Fruit fly (Drosophila melanogaster) whole organism, prepupa: ENCODE results near the gene Osi23.

Source experiments
- CG11762 ChIP-seq: fragments of 200-800 bp; sonication (Bioruptor generic); optimal IDR thresholded peaks from 3 replicates; lab custom pipeline; 2016; ENCODE audit warnings: missing biosample characterization, missing genetic modification characterization; ENCODE audit not compliant: insufficient read depth
- CG6163 ChIP-seq: fragments of 200-800 bp; sonication (Bioruptor generic); IDR thresholded peaks from 3 replicates; pipeline ENCODE4 v1.3.6; 2022; ENCODE audit warnings: missing biosample characterization, missing genetic modification characterization
- CG6792 ChIP-seq: fragments of 200-800 bp; sonication (Bioruptor generic); optimal IDR thresholded peaks from 3 replicates; lab custom pipeline; 2016; ENCODE audit warnings: missing biosample characterization, missing genetic modification characterization
- Hr38 ChIP-seq: sonication (Bioruptor generic); optimal IDR thresholded peaks from 2 replicates; lab custom pipeline; 2016; ENCODE audit warnings: missing biosample characterization, missing genetic modification characterization
- Hr39 ChIP-seq: fragments of 200-800 bp; sonication (Bioruptor generic); optimal IDR thresholded peaks from 2 replicates; lab custom pipeline; 2016; ENCODE audit warnings: missing biosample characterization, missing genetic modification characterization
- Hr4 ChIP-seq: fragments of 200-800 bp; sonication (Bioruptor generic); optimal IDR thresholded peaks from 3 replicates; lab custom pipeline; 2016; ENCODE audit warnings: missing biosample characterization, missing genetic modification characterization
- dsx ChIP-seq: fragments of 200-800 bp; optimal IDR thresholded peaks from 3 replicates; lab custom pipeline; 2019; ENCODE audit warnings: missing biosample characterization, mild to moderate bottlenecking, missing genetic modification characterization, moderate library complexity; ENCODE audit not compliant: poor library complexity, severe bottlenecking
- ss ChIP-seq, 2 experiments: fragments of 200-800 bp; sonication (Bioruptor generic); optimal IDR thresholded peaks; 2 replicates in 1 of 2; 3 replicates in 1 of 2; lab custom pipeline; 2017 to 2018; ENCODE audit warnings: mild to moderate bottlenecking in 2 of 2, missing biosample characterization in 2 of 2, missing genetic modification characterization in 2 of 2, moderate library complexity in 1 of 2

- TF ChIP-seq CG11762 (GFP tag; lab: Kevin White, UChicago) (no peak), CG6792 (GFP tag; lab: Kevin White, UChicago) (no peak), Hr39 (GFP tag; lab: Kevin White, UChicago) (no peak), Hr4 (GFP tag; lab: Kevin White, UChicago) (no peak), ss (GFP tag; optimal IDR thresholded peaks at IDR 0.05; lab: Kevin White, UChicago) (no peak), CG6163 (no peak), dsx (GFP tag; lab: Kevin White, UChicago) (no peak), Hr38 (GFP tag; lab: Kevin White, UChicago) (no peak)
Observed at dm6 chr3R:30443549-30444133, 1.2 kb downstream of the Osi23 start, which contains the start of gene CG15537.
